Worm (Caenorhabditis elegans) whole organism, L2 larva: ENCODE measurements around the gene F25B4.7.

Experiments
- C34F6.9 ChIP-seq: fragments of 150-350 bp; optimal IDR thresholded peaks from 2 replicates; lab custom pipeline; 2014; ENCODE audit warnings: missing biosample characterization, missing genetic modification characterization
- F13H6.1 ChIP-seq: sonication (generic microtip); optimal IDR thresholded peaks from 2 replicates; lab custom pipeline; 2016; ENCODE audit warnings: missing genetic modification characterization, missing compliant biosample characterization
- R02D3.7 ChIP-seq: fragments of 150-350 bp; optimal IDR thresholded peaks from 2 replicates; lab custom pipeline; 2014; ENCODE audit warnings: missing biosample characterization, missing genetic modification characterization
- Y55F3AM.14 ChIP-seq: fragments of 200-800 bp; sonication (Bioruptor generic); optimal IDR thresholded peaks from 2 replicates; lab custom pipeline; 2018; ENCODE audit warnings: mild to moderate bottlenecking, missing genetic modification characterization, missing compliant biosample characterization
- alr-1 ChIP-seq: fragments of 150-350 bp; optimal IDR thresholded peaks from 2 replicates; lab custom pipeline; 2014; ENCODE audit warnings: missing biosample characterization, missing genetic modification characterization
- aly-2 ChIP-seq: fragments of 150-350 bp; optimal IDR thresholded peaks from 2 replicates; lab custom pipeline; 2014; ENCODE audit warnings: missing biosample characterization, missing genetic modification characterization
- ama-1 ChIP-seq: fragments of 150-350 bp; optimal IDR thresholded peaks from 2 replicates; lab custom pipeline; 2018; ENCODE audit warnings: inconsistent platforms
- blmp-1 ChIP-seq: sonication (generic microtip); optimal IDR thresholded peaks from 2 replicates; lab custom pipeline; 2017; ENCODE audit warnings: missing genetic modification characterization, mild to moderate bottlenecking, missing compliant biosample characterization, antibody characterized with exemption, moderate library complexity; ENCODE audit not compliant: insufficient read depth
- ceh-16 ChIP-seq: fragments of 150-350 bp; optimal IDR thresholded peaks from 2 replicates; lab custom pipeline; 2014; ENCODE audit warnings: missing biosample characterization, missing genetic modification characterization
- ceh-82 ChIP-seq: fragments of 150-350 bp; optimal IDR thresholded peaks from 2 replicates; lab custom pipeline; 2014; ENCODE audit warnings: missing biosample characterization, missing genetic modification characterization
- crh-2 ChIP-seq: sonication (generic microtip); optimal IDR thresholded peaks from 2 replicates; lab custom pipeline; 2017; ENCODE audit warnings: missing biosample characterization, missing genetic modification characterization
- dmd-4 ChIP-seq: sonication (generic microtip); optimal IDR thresholded peaks from 2 replicates; lab custom pipeline; 2017; ENCODE audit warnings: missing biosample characterization, missing genetic modification characterization
- egl-27 ChIP-seq: sonication (generic microtip); optimal IDR thresholded peaks from 3 replicates; lab custom pipeline; 2017; ENCODE audit warnings: missing biosample characterization, missing genetic modification reagents, missing genetic modification characterization
- elt-1 ChIP-seq: fragments of 150-350 bp; optimal IDR thresholded peaks from 2 replicates; lab custom pipeline; 2014; ENCODE audit warnings: missing biosample characterization, missing genetic modification characterization
- elt-3 ChIP-seq: sonication (generic microtip); optimal IDR thresholded peaks from 2 replicates; lab custom pipeline; 2017; ENCODE audit warnings: missing biosample characterization, missing genetic modification characterization
- fos-1 ChIP-seq: fragments of 150-350 bp; optimal IDR thresholded peaks from 2 replicates; lab custom pipeline; 2014; ENCODE audit warnings: missing biosample characterization, missing genetic modification characterization
- gmeb-1 ChIP-seq: fragments of 150-350 bp; optimal IDR thresholded peaks from 2 replicates; lab custom pipeline; 2014; ENCODE audit warnings: missing biosample characterization, missing genetic modification characterization
- lin-13 ChIP-seq: fragments of 150-350 bp; optimal IDR thresholded peaks from 2 replicates; lab custom pipeline; 2014; ENCODE audit warnings: missing biosample characterization, missing genetic modification reagents, missing genetic modification characterization
- lin-39 ChIP-seq: fragments of 150-350 bp; optimal IDR thresholded peaks from 2 replicates; lab custom pipeline; 2014; ENCODE audit warnings: missing biosample characterization, missing genetic modification reagents, missing genetic modification characterization
- mab-5 ChIP-seq: fragments of 150-350 bp; optimal IDR thresholded peaks from 2 replicates; lab custom pipeline; 2014; ENCODE audit warnings: missing biosample characterization, missing genetic modification characterization
- mbf-1 ChIP-seq: sonication (generic microtip); optimal IDR thresholded peaks from 2 replicates; lab custom pipeline; 2017; ENCODE audit warnings: missing biosample characterization, missing genetic modification characterization
- mdl-1 ChIP-seq, 2 experiments: fragments of 150-350 bp in 1 of 2; sonication (generic microtip) in 1 of 2; optimal IDR thresholded peaks; 2 replicates each; lab custom pipeline; 2017; ENCODE audit warnings: missing biosample characterization in 2 of 2, missing genetic modification characterization in 2 of 2
- nhr-10 ChIP-seq: sonication (generic microtip); optimal IDR thresholded peaks from 2 replicates; lab custom pipeline; 2017; ENCODE audit warnings: missing biosample characterization, missing genetic modification characterization
- nhr-11 ChIP-seq: fragments of 150-350 bp; optimal IDR thresholded peaks from 2 replicates; lab custom pipeline; 2014; ENCODE audit warnings: missing biosample characterization, missing genetic modification characterization
- nhr-12 ChIP-seq: fragments of 150-350 bp; optimal IDR thresholded peaks from 2 replicates; lab custom pipeline; 2014; ENCODE audit warnings: missing biosample characterization, missing genetic modification characterization
- nhr-129 ChIP-seq: fragments of 150-350 bp; optimal IDR thresholded peaks from 2 replicates; lab custom pipeline; 2014; ENCODE audit warnings: missing biosample characterization, missing genetic modification characterization
- nhr-21 ChIP-seq: fragments of 150-350 bp; optimal IDR thresholded peaks from 2 replicates; lab custom pipeline; 2014; ENCODE audit warnings: missing biosample characterization, missing genetic modification characterization
- nhr-23 ChIP-seq: fragments of 150-350 bp; optimal IDR thresholded peaks from 2 replicates; lab custom pipeline; 2014; ENCODE audit warnings: missing biosample characterization, missing genetic modification reagents, missing genetic modification characterization
- nhr-237 ChIP-seq: fragments of 150-350 bp; optimal IDR thresholded peaks from 2 replicates; lab custom pipeline; 2014; ENCODE audit warnings: missing biosample characterization, missing genetic modification characterization
- nhr-25 ChIP-seq: fragments of 150-350 bp; sonication (generic microtip); optimal IDR thresholded peaks from 3 replicates; lab custom pipeline; 2014; ENCODE audit warnings: missing biosample characterization, missing genetic modification characterization
- nhr-6 ChIP-seq: fragments of 150-350 bp; optimal IDR thresholded peaks from 2 replicates; lab custom pipeline; 2014; ENCODE audit warnings: missing biosample characterization, missing genetic modification characterization
- nhr-77 ChIP-seq: fragments of 150-350 bp; optimal IDR thresholded peaks from 2 replicates; lab custom pipeline; 2014; ENCODE audit warnings: missing biosample characterization, missing genetic modification characterization
- peb-1 ChIP-seq: fragments of 150-350 bp; optimal IDR thresholded peaks from 2 replicates; lab custom pipeline; 2014; ENCODE audit warnings: missing biosample characterization, missing genetic modification characterization
- sem-4 ChIP-seq: fragments of 150-350 bp; optimal IDR thresholded peaks from 2 replicates; lab custom pipeline; 2014; ENCODE audit warnings: missing biosample characterization, missing genetic modification reagents, missing genetic modification characterization
- skn-1 ChIP-seq: sonication (generic microtip); optimal IDR thresholded peaks from 2 replicates; lab custom pipeline; 2017; ENCODE audit warnings: missing biosample characterization, missing genetic modification characterization
- sma-3 ChIP-seq: sonication (generic microtip); optimal IDR thresholded peaks from 2 replicates; lab custom pipeline; 2016; ENCODE audit warnings: missing genetic modification reagents, missing genetic modification characterization, missing compliant biosample characterization
- sma-9 ChIP-seq, 2 experiments: fragments of 150-350 bp in 1 of 2; sonication (generic microtip) in 1 of 2; optimal IDR thresholded peaks; 2 replicates each; lab custom pipeline; 2014 to 2016; ENCODE audit warnings: missing genetic modification characterization in 2 of 2, mild to moderate bottlenecking in 1 of 2, missing biosample characterization in 1 of 2, missing compliant biosample characterization in 1 of 2, missing genetic modification reagents in 1 of 2, moderate library complexity in 1 of 2
- snpc-4 ChIP-seq: fragments of 150-350 bp; optimal IDR thresholded peaks from 2 replicates; lab custom pipeline; 2014; ENCODE audit warnings: missing biosample characterization, missing genetic modification characterization
- unc-39 ChIP-seq: fragments of 150-350 bp; optimal IDR thresholded peaks from 2 replicates; lab custom pipeline; 2014; ENCODE audit warnings: missing biosample characterization, missing genetic modification characterization
- unc-55 ChIP-seq: fragments of 150-350 bp; sonication (generic microtip); optimal IDR thresholded peaks from 3 replicates; lab custom pipeline; 2014; ENCODE audit warnings: missing biosample characterization, missing genetic modification reagents, missing genetic modification characterization
- unc-62 ChIP-seq: fragments of 150-350 bp; optimal IDR thresholded peaks from 2 replicates; lab custom pipeline; 2014; ENCODE audit warnings: missing biosample characterization, missing genetic modification reagents, missing genetic modification characterization
- zag-1 ChIP-seq: fragments of 150-350 bp; optimal IDR thresholded peaks from 2 replicates; lab custom pipeline; 2014; ENCODE audit warnings: missing biosample characterization, missing genetic modification characterization
- ztf-1 ChIP-seq: fragments of 200-800 bp; sonication (Bioruptor generic); conservative IDR thresholded peaks from 2 replicates; pipeline ENCODE4 v1.3.6; 2022; ENCODE audit warnings: missing genetic modification characterization, missing compliant biosample characterization
- ztf-11 ChIP-seq: sonication (generic microtip); optimal IDR thresholded peaks from 2 replicates; lab custom pipeline; 2017; ENCODE audit warnings: missing biosample characterization, missing genetic modification characterization
- ztf-4 ChIP-seq: fragments of 150-350 bp; optimal IDR thresholded peaks from 2 replicates; lab custom pipeline; 2014; ENCODE audit warnings: missing biosample characterization, missing genetic modification characterization

Gene F25B4.7

ce11 chrV:5708331-5708730, 21.3 kb upstream of the F25B4.7 start:
- TF ChIP-seq crh-2 (tag; lab: Kevin White, UChicago) (no peak), dmd-4 (no peak), lin-39 (tag; lab: Kevin White, UChicago) (no peak), nhr-129 (tag; lab: Kevin White, UChicago) (no peak), gmeb-1 (tag; lab: Kevin White, UChicago) (no peak), elt-1 (tag; lab: Kevin White, UChicago) (no peak), skn-1 (tag; lab: Kevin White, UChicago) (no peak), C34F6.9 (no peak)

ce11 chrV:5705510-5705909, 18.5 kb upstream of the F25B4.7 start, which contains the start of gene peli-1:
Gene peli-1, plus strand, starts transcription at chrV:5705810.
- TF ChIP-seq unc-39 (no peak), zag-1 (tag; lab: Kevin White, UChicago) (no peak), nhr-237 (tag; lab: Kevin White, UChicago) (no peak), nhr-21 (tag; lab: Kevin White, UChicago) (no peak), lin-39 (tag; lab: Kevin White, UChicago) (no peak), ztf-1 (no peak), sma-9 (GFP tag; optimal IDR thresholded peaks at IDR 0.05; lab: Kevin White, UChicago) (no peak), sma-9 (tag; optimal IDR thresholded peaks at IDR 0.05; lab: Kevin White, UChicago) (no peak), nhr-77 (tag; lab: Kevin White, UChicago) (no peak), ztf-4 (no peak), fos-1 (no peak), lin-13 (GFP tag; lab: Kevin White, UChicago) (no peak), nhr-6 (tag; lab: Kevin White, UChicago) (no peak), mdl-1 (tag; optimal IDR thresholded peaks at IDR 0.05; lab: Kevin White, UChicago) (no peak), nhr-25 (no peak), Y55F3AM.14 (GFP tag; lab: Kevin White, UChicago) (no peak)

- TF ChIP-seq peb-1 (tag; lab: Kevin White, UChicago): no peak
- no peak for TF ChIP-seq C34F6.9
- TF ChIP-seq ceh-16: no peak
- no peak for TF ChIP-seq sma-3
- no peak for TF ChIP-seq elt-1 (tag; lab: Kevin White, UChicago)
- no peak for TF ChIP-seq crh-2 (tag; lab: Kevin White, UChicago)
- peak; percentile 5 for TF ChIP-seq sma-9 (GFP tag; optimal IDR thresholded peaks at IDR 0.05; lab: Kevin White, UChicago)
- TF ChIP-seq sma-9 (tag; optimal IDR thresholded peaks at IDR 0.05; lab: Kevin White, UChicago): no peak
These were observed 17.4 kb upstream of the F25B4.7 start for ce11 chrV:5704467-5704866.

- peak; percentile 62 for TF ChIP-seq sma-3
- TF ChIP-seq ztf-4: no peak
- TF ChIP-seq nhr-11 (tag; lab: Kevin White, UChicago): no peak
- no peak for TF ChIP-seq zag-1 (tag; lab: Kevin White, UChicago)
- TF ChIP-seq lin-13 (GFP tag; lab: Kevin White, UChicago): no peak
- TF ChIP-seq nhr-77 (tag; lab: Kevin White, UChicago): no peak
- TF ChIP-seq ceh-82: no peak
- peak; percentile 57 for TF ChIP-seq ama-1
- TF ChIP-seq snpc-4: no peak
- TF ChIP-seq elt-1 (tag; lab: Kevin White, UChicago): no peak
- TF ChIP-seq skn-1 (tag; lab: Kevin White, UChicago): no peak
- TF ChIP-seq mbf-1 (tag; lab: Kevin White, UChicago): no peak
- TF ChIP-seq peb-1 (tag; lab: Kevin White, UChicago): no peak
- no peak for TF ChIP-seq nhr-6 (tag; lab: Kevin White, UChicago)
- no peak for TF ChIP-seq C34F6.9
- no peak for TF ChIP-seq nhr-23 (tag; lab: Kevin White, UChicago)
- no peak for TF ChIP-seq nhr-129 (tag; lab: Kevin White, UChicago)
- TF ChIP-seq alr-1 (tag; lab: Kevin White, UChicago): no peak
- TF ChIP-seq ceh-16: no peak
- no peak for TF ChIP-seq unc-62 (GFP tag; lab: Kevin White, UChicago)
- no peak for TF ChIP-seq unc-55
- TF ChIP-seq crh-2 (tag; lab: Kevin White, UChicago): no peak
- TF ChIP-seq aly-2 (tag; lab: Kevin White, UChicago): no peak
- TF ChIP-seq gmeb-1 (tag; lab: Kevin White, UChicago): no peak
- TF ChIP-seq unc-39: no peak
- TF ChIP-seq mab-5: no peak
- no peak for TF ChIP-seq nhr-237 (tag; lab: Kevin White, UChicago)
- no peak for TF ChIP-seq fos-1
- no peak for TF ChIP-seq dmd-4
- TF ChIP-seq mdl-1 (tag; optimal IDR thresholded peaks at IDR 0.05; lab: Kevin White, UChicago): no peak
- peak; percentile 18 for TF ChIP-seq egl-27
- no peak for TF ChIP-seq R02D3.7 (tag; lab: Kevin White, UChicago)
- no peak for TF ChIP-seq nhr-10 (tag; lab: Kevin White, UChicago)
- peak; percentile 2 for TF ChIP-seq blmp-1 (tag; lab: Kevin White, UChicago)
- TF ChIP-seq sem-4 (tag; lab: Kevin White, UChicago): no peak
- no peak for TF ChIP-seq nhr-12 (tag; lab: Kevin White, UChicago)
- TF ChIP-seq lin-39 (tag; lab: Kevin White, UChicago): no peak
- no peak for TF ChIP-seq ztf-11 (tag; lab: Kevin White, UChicago)
- TF ChIP-seq elt-3 (tag; lab: Kevin White, UChicago): no peak
- peak; percentile 58 for TF ChIP-seq sma-9 (GFP tag; optimal IDR thresholded peaks at IDR 0.05; lab: Kevin White, UChicago)
- no peak for TF ChIP-seq sma-9 (tag; optimal IDR thresholded peaks at IDR 0.05; lab: Kevin White, UChicago)
- TF ChIP-seq F13H6.1 (tag; lab: Kevin White, UChicago): no peak
These were observed 14.1 kb upstream of the F25B4.7 start for ce11 chrV:5701106-5701505.
